Worm (Caenorhabditis elegans): ENCODE measurements around the gene M117.4.

M117.4 gene

ce11 chrIV:11833456-11833855 lies at the start of gene M117.4:
TSS of gene M117.4 (minus strand) at chrIV:11833556.
- TF ChIP-seq unc-39 (tag; optimal IDR thresholded peaks at IDR 0.05) (no peak), nhr-237 (tag; optimal IDR thresholded peaks at IDR 0.05) (no peak), skn-1 (tag; optimal IDR thresholded peaks at IDR 0.05) (no peak), elt-2 (tag; optimal IDR thresholded peaks at IDR 0.05) (no peak), ama-1 (optimal IDR thresholded peaks at IDR 0.05) (no peak), nhr-76 (tag; optimal IDR thresholded peaks at IDR 0.05) (no peak), fkh-2 (tag; optimal IDR thresholded peaks at IDR 0.05) (no peak), hmg-11 (tag; optimal IDR thresholded peaks at IDR 0.05) (no peak), nhr-28 (tag; optimal IDR thresholded peaks at IDR 0.05) (no peak), elt-1 (tag; optimal IDR thresholded peaks at IDR 0.05) (no peak), lsy-12 (tag; optimal IDR thresholded peaks at IDR 0.05) (no peak), lin-39 (tag; optimal IDR thresholded peaks at IDR 0.05) (no peak), snpc-4 (tag; optimal IDR thresholded peaks at IDR 0.05) (no peak)

ce11 chrIV:11882534-11882933 lies 49.2 kb upstream of the M117.4 start:
- TF ChIP-seq elt-1 (tag; optimal IDR thresholded peaks at IDR 0.05) (peak; percentile 77), eor-1 (tag; optimal IDR thresholded peaks at IDR 0.05) (no peak), nhr-23 (tag; optimal IDR thresholded peaks at IDR 0.05) (peak; percentile 71), ceh-16 (tag; optimal IDR thresholded peaks at IDR 0.05) (no peak), ceh-9 (tag; optimal IDR thresholded peaks at IDR 0.05) (no peak), lin-15B (tag; optimal IDR thresholded peaks at IDR 0.05) (no peak), mdl-1 (tag; optimal IDR thresholded peaks at IDR 0.05) (no peak)

- TF ChIP-seq elt-1 (tag; optimal IDR thresholded peaks at IDR 0.05) (no peak), nhr-67 (tag; optimal IDR thresholded peaks at IDR 0.05) (no peak), elt-3 (tag; optimal IDR thresholded peaks at IDR 0.05) (no peak), lin-39 (tag; optimal IDR thresholded peaks at IDR 0.05) (no peak)
Observed at ce11 chrIV:11878249-11878648, 44.9 kb upstream of the M117.4 start, which contains the start of gene cutl-27. TSS of gene cutl-27 (plus strand) at chrIV:11878549.

- TF ChIP-seq fkh-2 (tag; optimal IDR thresholded peaks at IDR 0.05) (no peak), mdl-1 (tag; optimal IDR thresholded peaks at IDR 0.05) (no peak), pha-4 (tag; optimal IDR thresholded peaks at IDR 0.05) (no peak), daf-12 (tag; optimal IDR thresholded peaks at IDR 0.05) (no peak), lin-15B (tag; optimal IDR thresholded peaks at IDR 0.05) (no peak), elt-2 (tag; optimal IDR thresholded peaks at IDR 0.05) (no peak)
Observed at ce11 chrIV:11877674-11878073, 44.3 kb upstream of the M117.4 start, which contains the start of gene pph-2. TSS of gene pph-2 (minus strand) at chrIV:11877774.

- TF ChIP-seq fkh-2 (tag; optimal IDR thresholded peaks at IDR 0.05) (no peak), mml-1 (tag; optimal IDR thresholded peaks at IDR 0.05) (no peak), aly-2 (tag; optimal IDR thresholded peaks at IDR 0.05) (no peak), elt-2 (tag; optimal IDR thresholded peaks at IDR 0.05) (no peak), nhr-23 (tag; optimal IDR thresholded peaks at IDR 0.05) (no peak), tbx-2 (tag; optimal IDR thresholded peaks at IDR 0.05) (no peak), unc-39 (tag; optimal IDR thresholded peaks at IDR 0.05) (no peak), nhr-43 (tag; optimal IDR thresholded peaks at IDR 0.05; ENCODE audit: poor library complexity, severe bottlenecking) (no peak), skn-1 (tag; optimal IDR thresholded peaks at IDR 0.05) (no peak), elt-3 (tag; optimal IDR thresholded peaks at IDR 0.05) (no peak), pqm-1 (tag; optimal IDR thresholded peaks at IDR 0.05) (no peak), nhr-77 (tag; optimal IDR thresholded peaks at IDR 0.05) (no peak)
Observed at ce11 chrIV:11871898-11872297, 38.5 kb upstream of the M117.4 start.

- TF ChIP-seq nhr-77 (tag; optimal IDR thresholded peaks at IDR 0.05) (no peak), hmg-11 (tag; optimal IDR thresholded peaks at IDR 0.05) (no peak), nhr-12 (tag; optimal IDR thresholded peaks at IDR 0.05) (no peak), fkh-10 (GFP tag; optimal IDR thresholded peaks at IDR 0.05) (peak; percentile 16), fos-1 (tag; optimal IDR thresholded peaks at IDR 0.05) (no peak), nhr-67 (tag; optimal IDR thresholded peaks at IDR 0.05) (no peak), snpc-4 (tag; optimal IDR thresholded peaks at IDR 0.05) (peak; percentile 10), lin-15B (tag; optimal IDR thresholded peaks at IDR 0.05) (peak; percentile 25), nhr-76 (tag; optimal IDR thresholded peaks at IDR 0.05) (no peak), nhr-25 (tag; optimal IDR thresholded peaks at IDR 0.05) (no peak), nfya-1 (tag; optimal IDR thresholded peaks at IDR 0.05; ENCODE audit: insufficient read depth) (peak; percentile 69), pqm-1 (tag; optimal IDR thresholded peaks at IDR 0.05) (no peak), lin-39 (tag; optimal IDR thresholded peaks at IDR 0.05) (peak; percentile 31), unc-39 (tag; optimal IDR thresholded peaks at IDR 0.05) (no peak), egl-5 (tag; optimal IDR thresholded peaks at IDR 0.05) (no peak), aly-2 (tag; optimal IDR thresholded peaks at IDR 0.05) (no peak), ceh-82 (tag; optimal IDR thresholded peaks at IDR 0.05) (no peak), jun-1 (tag; optimal IDR thresholded peaks at IDR 0.05) (no peak), ceh-28 (tag; optimal IDR thresholded peaks at IDR 0.05) (no peak), lsy-12 (tag; optimal IDR thresholded peaks at IDR 0.05) (no peak), egl-27 (tag; optimal IDR thresholded peaks at IDR 0.05) (no peak), elt-2 (tag; optimal IDR thresholded peaks at IDR 0.05) (no peak)
Observed at ce11 chrIV:11871083-11871482, 37.7 kb upstream of the M117.4 start.

All from whole organism, L3 larva.